Fruit fly (Drosophila melanogaster) S2 (cell line): ENCODE measurements around the gene CG31286.

Experiments
- CG8478 ChIP-seq: fragments of >200 bp; optimal IDR thresholded peaks from 2 replicates; lab custom pipeline; 2018
- CTCF ChIP-seq, 2 experiments: fragments of >200 bp; optimal IDR thresholded peaks; 2 replicates each; lab custom pipeline; 2018

- no peak for TF ChIP-seq CG8478
- TF ChIP-seq CTCF (optimal IDR thresholded peaks at IDR 0.05; lab: Kevin White, UChicago), result no peak
These were observed 24.2 kb downstream of the CG31286 start for dm6 chr3R:6665117-6665654.
